Fruit fly (Drosophila melanogaster) whole organism, prepupa: ENCODE data around the gene CG34462.

Source experiments
- CG10631 ChIP-seq: fragments of 200-800 bp; sonication (Bioruptor generic); optimal IDR thresholded peaks from 2 replicates; lab custom pipeline; 2016; ENCODE audit warnings: missing biosample characterization, missing genetic modification characterization
- CG1621 ChIP-seq: fragments of 200-800 bp; sonication (Bioruptor generic); optimal IDR thresholded peaks from 3 replicates; lab custom pipeline; 2018; ENCODE audit warnings: missing biosample characterization, mild to moderate bottlenecking, missing genetic modification characterization
- CG4318 ChIP-seq: fragments of 200-800 bp; sonication (Bioruptor generic); optimal IDR thresholded peaks from 3 replicates; lab custom pipeline; 2017; ENCODE audit warnings: missing biosample characterization, mild to moderate bottlenecking, missing genetic modification characterization
- CG7368 ChIP-seq: fragments of 200-800 bp; sonication (Bioruptor generic); optimal IDR thresholded peaks from 3 replicates; lab custom pipeline; 2016; ENCODE audit warnings: missing biosample characterization, missing genetic modification characterization
- CG8319 ChIP-seq: fragments of 200-800 bp; sonication (Bioruptor generic); optimal IDR thresholded peaks from 3 replicates; lab custom pipeline; 2016; ENCODE audit warnings: missing biosample characterization, missing genetic modification characterization
- Lpt ChIP-seq: fragments of 200-800 bp; sonication (Bioruptor generic); optimal IDR thresholded peaks from 3 replicates; lab custom pipeline; 2016; ENCODE audit warnings: missing biosample characterization, missing genetic modification characterization

DNA sequence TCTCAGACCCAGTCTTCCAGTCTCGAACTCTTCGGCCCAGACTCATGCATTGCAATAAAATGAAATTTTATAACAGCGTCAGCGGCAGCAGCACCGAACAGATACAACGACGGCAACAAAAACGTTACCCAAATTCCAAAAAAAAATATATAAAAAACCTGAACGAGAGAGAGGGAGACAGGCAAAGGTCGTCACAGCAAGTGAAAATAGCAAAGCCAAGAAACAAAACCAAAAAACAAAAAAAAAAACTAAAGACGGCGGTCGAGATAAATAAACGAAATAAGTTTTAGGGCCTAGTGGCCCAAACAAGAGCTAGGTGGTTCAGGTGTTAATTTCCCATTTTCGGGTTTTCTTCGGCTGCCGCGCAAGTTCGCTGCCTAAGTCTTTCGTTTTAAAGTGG lies 45.7 kb downstream of the CG34462 start:
- TF ChIP-seq Lpt (GFP tag; lab: Kevin White, UChicago), result no peak
- TF ChIP-seq CG7368 (GFP tag; lab: Kevin White, UChicago), result no peak
- no peak for TF ChIP-seq CG1621 (tag; lab: Kevin White, UChicago)
- TF ChIP-seq CG10631, result no peak
- TF ChIP-seq CG8319, result no peak
- no peak for TF ChIP-seq CG4318
